Worm (Caenorhabditis elegans) whole organism, L3 larva: ENCODE results near the gene str-175.

Experiments used
- nhr-11 ChIP-seq: fragments of 150-350 bp; optimal IDR thresholded peaks from 2 replicates; lab custom pipeline; 2014; ENCODE audit warnings: missing biosample characterization, missing genetic modification characterization
- nhr-76 ChIP-seq: fragments of 150-350 bp; sonication (generic microtip); optimal IDR thresholded peaks from 5 replicates; lab custom pipeline; 2014; ENCODE audit warnings: missing biosample characterization, missing genetic modification characterization

DNA sequence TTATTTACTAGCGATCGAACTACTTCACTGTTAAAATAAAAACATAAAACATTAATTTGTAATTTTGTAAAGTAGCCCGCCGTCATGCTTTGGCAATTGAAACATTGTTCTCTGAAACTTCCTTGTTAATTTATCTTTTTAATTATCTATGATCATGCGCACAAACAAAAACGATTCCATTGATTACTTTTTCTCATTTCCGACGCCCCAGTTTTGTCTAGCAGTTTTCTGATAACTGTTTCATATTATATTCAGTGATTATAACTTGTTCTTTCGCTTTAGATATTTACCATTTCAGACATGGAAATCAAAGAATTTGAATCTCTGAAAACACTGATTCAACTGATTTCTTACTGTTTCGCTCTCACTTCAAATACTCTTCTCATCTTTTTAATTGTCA is 6.7 kb upstream of the str-175 start, which contains the start of gene str-170:
- TF ChIP-seq nhr-11 (tag; lab: Kevin White, UChicago) (no peak), nhr-76 (tag; lab: Kevin White, UChicago) (no peak)
